Fruit fly (Drosophila melanogaster) whole organism, embryonic: ENCODE data around the gene Cep135.

ENCODE experiments used
- B-H1 ChIP-seq: fragments of 200-800 bp; sonication (Bioruptor generic); IDR thresholded peaks from 3 replicates; pipeline ENCODE4 v1.3.6; 2022; ENCODE audit warnings: missing biosample characterization, missing genetic modification characterization
- BtbVII ChIP-seq: fragments of 200-800 bp; sonication (Bioruptor generic); optimal IDR thresholded peaks from 3 replicates; lab custom pipeline; 2017; ENCODE audit warnings: missing biosample characterization, mild to moderate bottlenecking, missing genetic modification characterization
- CG10543 ChIP-seq: fragments of 200-800 bp; sonication (Bioruptor generic); optimal IDR thresholded peaks from 3 replicates; lab custom pipeline; 2017; ENCODE audit warnings: missing biosample characterization, mild to moderate bottlenecking, missing genetic modification characterization, moderate library complexity
- CG11504 ChIP-seq: fragments of 200-800 bp; sonication (Bioruptor generic); optimal IDR thresholded peaks from 3 replicates; lab custom pipeline; 2019; ENCODE audit warnings: missing biosample characterization, mild to moderate bottlenecking, missing genetic modification characterization, moderate library complexity
- CG12744 ChIP-seq: fragments of 200-800 bp; sonication (Bioruptor generic); optimal IDR thresholded peaks from 2 replicates; lab custom pipeline; 2016; ENCODE audit warnings: missing biosample characterization, missing genetic modification characterization
- CG13775 ChIP-seq: fragments of 200-800 bp; sonication (Bioruptor generic); optimal IDR thresholded peaks from 3 replicates; lab custom pipeline; 2017; ENCODE audit warnings: missing biosample characterization, mild to moderate bottlenecking, missing genetic modification characterization
- CG15696 ChIP-seq: fragments of 200-800 bp; sonication (Bioruptor generic); optimal IDR thresholded peaks from 2 replicates; lab custom pipeline; 2019; ENCODE audit warnings: missing biosample characterization, mild to moderate bottlenecking, missing genetic modification characterization, moderate library complexity
- CG16815 ChIP-seq: fragments of 200-800 bp; sonication (Bioruptor generic); optimal IDR thresholded peaks from 3 replicates; lab custom pipeline; 2017; ENCODE audit warnings: missing biosample characterization, mild to moderate bottlenecking, missing genetic modification characterization
- CG17186 ChIP-seq: fragments of 200-800 bp; sonication (Bioruptor generic); optimal IDR thresholded peaks from 3 replicates; lab custom pipeline; 2017; ENCODE audit warnings: missing biosample characterization, missing genetic modification reagents, missing genetic modification characterization
- CG17328 ChIP-seq: fragments of 200-800 bp; sonication (Bioruptor generic); IDR thresholded peaks from 2 replicates; pipeline ENCODE4 v1.3.6; 2022; ENCODE audit warnings: missing biosample characterization, missing genetic modification characterization
- CG17385 ChIP-seq: fragments of 200-800 bp; sonication (Bioruptor generic); optimal IDR thresholded peaks from 3 replicates; lab custom pipeline; 2018; ENCODE audit warnings: missing biosample characterization, mild to moderate bottlenecking, missing genetic modification characterization
- CG17912 ChIP-seq: fragments of 200-800 bp; sonication (Bioruptor generic); optimal IDR thresholded peaks from 2 replicates; lab custom pipeline; 2018; ENCODE audit warnings: missing biosample characterization, mild to moderate bottlenecking, missing genetic modification characterization
- CG30020 ChIP-seq: fragments of 200-800 bp; optimal IDR thresholded peaks from 2 replicates; lab custom pipeline; 2019; ENCODE audit warnings: missing biosample characterization, mild to moderate bottlenecking, missing genetic modification characterization, moderate library complexity
- CG31388 ChIP-seq: fragments of 200-800 bp; sonication (Bioruptor generic); optimal IDR thresholded peaks from 2 replicates; lab custom pipeline; 2016; ENCODE audit warnings: missing biosample characterization, missing genetic modification characterization
- CG3847 ChIP-seq: fragments of 200-800 bp; sonication (Bioruptor generic); IDR thresholded peaks from 2 replicates; pipeline ENCODE4 v1.3.6; 2022; ENCODE audit warnings: missing biosample characterization, missing genetic modification characterization
- CG4404 ChIP-seq: fragments of 200-800 bp; sonication (Bioruptor generic); IDR thresholded peaks from 2 replicates; pipeline ENCODE4 v1.3.6; 2022; ENCODE audit warnings: missing biosample characterization, missing genetic modification characterization
- CG4424 ChIP-seq: fragments of 200-800 bp; sonication (Bioruptor generic); optimal IDR thresholded peaks from 3 replicates; lab custom pipeline; 2016; ENCODE audit warnings: missing biosample characterization, missing genetic modification characterization
- CG7745 ChIP-seq: fragments of 200-800 bp; sonication (Bioruptor generic); optimal IDR thresholded peaks from 2 replicates; lab custom pipeline; 2018; ENCODE audit warnings: missing biosample characterization, mild to moderate bottlenecking, missing genetic modification characterization, moderate library complexity
- CG7786 ChIP-seq: fragments of 200-800 bp; sonication (Bioruptor generic); optimal IDR thresholded peaks from 2 replicates; lab custom pipeline; 2016; ENCODE audit warnings: missing biosample characterization, missing genetic modification characterization
- CG8478 ChIP-seq: fragments of >200 bp; optimal IDR thresholded peaks from 2 replicates; lab custom pipeline; 2018
- CG8765 ChIP-seq: fragments of 200-800 bp; sonication (Bioruptor generic); IDR thresholded peaks from 2 replicates; pipeline ENCODE4 v1.3.6; 2022; ENCODE audit warnings: missing biosample characterization, missing genetic modification characterization
- CG9437 ChIP-seq: fragments of 200-800 bp; sonication (Bioruptor generic); optimal IDR thresholded peaks from 2 replicates; lab custom pipeline; 2018; ENCODE audit warnings: missing biosample characterization, mild to moderate bottlenecking, missing genetic modification characterization
- CHES-1-like ChIP-seq: fragments of 200-800 bp; sonication (Bioruptor generic); optimal IDR thresholded peaks from 2 replicates; lab custom pipeline; 2016; ENCODE audit warnings: missing biosample characterization, missing genetic modification characterization
- CoRest ChIP-seq: fragments of 200-800 bp; sonication (Bioruptor generic); optimal IDR thresholded peaks from 3 replicates; lab custom pipeline; 2018; ENCODE audit warnings: missing biosample characterization, mild to moderate bottlenecking, missing genetic modification characterization, moderate library complexity
- Dip3 ChIP-seq: fragments of 200-800 bp; sonication (Bioruptor generic); optimal IDR thresholded peaks from 3 replicates; lab custom pipeline; 2016; ENCODE audit warnings: missing biosample characterization, missing genetic modification characterization
- Doc3 ChIP-seq: fragments of 200-800 bp; sonication (Bioruptor generic); IDR thresholded peaks from 3 replicates; pipeline ENCODE4 v1.3.6; 2022; ENCODE audit warnings: missing biosample characterization, missing genetic modification characterization; ENCODE audit not compliant: partially characterized antibody
- Fer2 ChIP-seq: fragments of 200-800 bp; sonication (Bioruptor generic); optimal IDR thresholded peaks from 2 replicates; lab custom pipeline; 2018; ENCODE audit warnings: missing biosample characterization, mild to moderate bottlenecking, missing genetic modification characterization, moderate library complexity
- H15 ChIP-seq: fragments of 200-800 bp; sonication (Bioruptor generic); IDR thresholded peaks from 3 replicates; pipeline ENCODE4 v1.3.6; 2022; ENCODE audit warnings: missing biosample characterization, missing genetic modification characterization
- HLH3B ChIP-seq: fragments of 200-800 bp; sonication (Bioruptor generic); IDR thresholded peaks from 2 replicates; pipeline ENCODE4 v1.3.6; 2022; ENCODE audit warnings: missing biosample characterization, missing genetic modification characterization
- Hand ChIP-seq: fragments of 200-800 bp; sonication (Bioruptor generic); optimal IDR thresholded peaks from 2 replicates; lab custom pipeline; 2017; ENCODE audit warnings: mild to moderate bottlenecking, missing biosample characterization, missing genetic modification reagents, missing genetic modification characterization
- Med ChIP-seq: fragments of 200-800 bp; sonication (Bioruptor generic); peaks from one replicate; lab custom pipeline; 2016; ENCODE audit warnings: missing biosample characterization, missing genetic modification characterization, mild to moderate bottlenecking, inconsistent platforms, moderate library complexity
- NFAT ChIP-seq: fragments of 200-800 bp; sonication (Bioruptor generic); IDR thresholded peaks from 2 replicates; pipeline ENCODE4 v1.3.6; 2022; ENCODE audit warnings: missing biosample characterization, missing genetic modification characterization
- Nf-YC ChIP-seq: fragments of 200-800 bp; optimal IDR thresholded peaks from 3 replicates; lab custom pipeline; 2019; ENCODE audit warnings: missing biosample characterization, mild to moderate bottlenecking, missing genetic modification characterization, moderate library complexity
- al ChIP-seq: fragments of 200-800 bp; sonication (Bioruptor generic); IDR thresholded peaks from 2 replicates; pipeline ENCODE4 v1.3.6; 2022; ENCODE audit warnings: missing biosample characterization, missing genetic modification characterization
- bbx ChIP-seq: fragments of 200-800 bp; sonication (Bioruptor generic); IDR thresholded peaks from 2 replicates; pipeline ENCODE4 v1.3.6; 2022; ENCODE audit warnings: missing biosample characterization, missing genetic modification characterization; ENCODE audit not compliant: partially characterized antibody
- br ChIP-seq: fragments of >200 bp; optimal IDR thresholded peaks from 2 replicates; lab custom pipeline; 2017
- btn ChIP-seq: fragments of 200-800 bp; sonication (Bioruptor generic); optimal IDR thresholded peaks from 2 replicates; lab custom pipeline; 2016; ENCODE audit warnings: missing biosample characterization, missing genetic modification characterization
- cad ChIP-seq: fragments of >200 bp; optimal IDR thresholded peaks from 2 replicates; lab custom pipeline; 2017; ENCODE audit warnings: missing biosample characterization, missing genetic modification characterization
- chif ChIP-seq, 2 experiments: fragments of 200-800 bp; sonication (Bioruptor generic); optimal IDR thresholded peaks; 3 replicates each; lab custom pipeline; 2016; ENCODE audit warnings: missing biosample characterization in 2 of 2, missing genetic modification characterization in 2 of 2
- chinmo ChIP-seq: fragments of 200-800 bp; sonication (Bioruptor generic); IDR thresholded peaks from 4 replicates; pipeline ENCODE4 v1.3.6; 2022; ENCODE audit warnings: missing biosample characterization, missing genetic modification characterization; ENCODE audit not compliant: partially characterized antibody
- crp ChIP-seq, 2 experiments: fragments of 200-800 bp; sonication (Bioruptor generic); optimal IDR thresholded peaks; 2 replicates in 1 of 2; 3 replicates in 1 of 2; lab custom pipeline; 2017; ENCODE audit warnings: missing biosample characterization in 2 of 2, missing genetic modification characterization in 2 of 2, mild to moderate bottlenecking in 1 of 2, moderate library complexity in 1 of 2
- eyg ChIP-seq: fragments of 200-800 bp; sonication (Bioruptor generic); optimal IDR thresholded peaks from 3 replicates; lab custom pipeline; 2016; ENCODE audit warnings: missing biosample characterization, missing genetic modification characterization
- gcm ChIP-seq: fragments of 200-800 bp; sonication (Bioruptor generic); optimal IDR thresholded peaks from 2 replicates; lab custom pipeline; 2019; ENCODE audit warnings: missing biosample characterization, mild to moderate bottlenecking, missing genetic modification characterization, moderate library complexity
- grn ChIP-seq: fragments of 200-800 bp; sonication (Bioruptor generic); optimal IDR thresholded peaks from 3 replicates; lab custom pipeline; 2017; ENCODE audit warnings: missing biosample characterization, missing genetic modification characterization
- ham ChIP-seq: fragments of 200-800 bp; sonication (Bioruptor generic); IDR thresholded peaks from 2 replicates; pipeline ENCODE4 v1.3.6; 2022; ENCODE audit warnings: missing biosample characterization, missing genetic modification characterization
- kay ChIP-seq: fragments of 200-800 bp; sonication (Bioruptor generic); optimal IDR thresholded peaks from 2 replicates; lab custom pipeline; 2016; ENCODE audit warnings: missing biosample characterization, missing genetic modification characterization
- ken ChIP-seq: fragments of 200-800 bp; sonication (Bioruptor generic); IDR thresholded peaks from 3 replicates; pipeline ENCODE4 v1.3.6; 2022; ENCODE audit warnings: missing biosample characterization, missing genetic modification characterization
- p53 ChIP-seq: fragments of 200-800 bp; sonication (Bioruptor generic); optimal IDR thresholded peaks from 2 replicates; lab custom pipeline; 2016; ENCODE audit warnings: missing biosample characterization, missing genetic modification characterization
- pb ChIP-seq: fragments of 200-800 bp; sonication (Bioruptor generic); optimal IDR thresholded peaks from 3 replicates; lab custom pipeline; 2016; ENCODE audit warnings: missing biosample characterization, missing genetic modification characterization
- sob ChIP-seq: fragments of 200-800 bp; sonication (Bioruptor generic); IDR thresholded peaks from 2 replicates; pipeline ENCODE4 v1.3.6; 2022; ENCODE audit warnings: missing biosample characterization, missing genetic modification characterization
- wdn ChIP-seq: fragments of 200-800 bp; sonication (Bioruptor generic); IDR thresholded peaks from 2 replicates; pipeline ENCODE4 v1.3.6; 2022; ENCODE audit warnings: missing biosample characterization, missing genetic modification characterization
- zen2 ChIP-seq: fragments of 200-800 bp; sonication (Bioruptor generic); IDR thresholded peaks from 3 replicates; pipeline ENCODE4 v1.3.6; 2022; ENCODE audit warnings: missing biosample characterization, missing genetic modification characterization; ENCODE audit not compliant: partially characterized antibody
- zfh2 ChIP-seq: fragments of 200-800 bp; sonication (Bioruptor generic); optimal IDR thresholded peaks from 2 replicates; lab custom pipeline; 2016; ENCODE audit warnings: missing biosample characterization, missing genetic modification characterization

The Cep135 gene

DNA sequence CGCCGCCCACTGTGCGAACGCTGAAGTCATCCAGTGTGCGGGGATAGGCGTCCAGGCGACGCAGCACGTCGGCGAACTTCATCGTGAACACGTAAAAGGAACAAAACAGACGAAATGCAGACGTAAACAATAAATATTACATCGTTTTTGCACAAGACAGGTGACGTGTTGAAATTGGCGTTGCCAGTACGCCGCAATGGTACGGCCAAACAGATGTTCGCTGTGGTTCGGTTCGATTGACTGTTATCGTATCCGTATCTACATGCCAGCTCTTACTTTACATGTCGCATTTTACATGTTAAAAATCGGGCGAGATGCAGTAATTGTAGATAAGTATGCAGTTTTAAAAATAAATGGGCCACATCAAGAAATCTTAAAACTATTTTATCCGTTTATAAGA, 46.9 kb downstream of the Cep135 start, which contains the start of gene CG7011 (continued):
- TF ChIP-seq grn = no peak
- no peak for TF ChIP-seq CG4404 (GFP tag; lab: Robert Waterston, UW)
- TF ChIP-seq CG15696 = no peak
- TF ChIP-seq Fer2 (tag; lab: Kevin White, UChicago) = no peak
- no peak for TF ChIP-seq CG4424
- no peak for TF ChIP-seq CG7745 (tag; lab: Kevin White, UChicago)
- no peak for TF ChIP-seq CG17328 (GFP tag; lab: Robert Waterston, UW)
- TF ChIP-seq pb (GFP tag; lab: Kevin White, UChicago) = no peak
- no peak for TF ChIP-seq gcm (GFP tag; lab: Kevin White, UChicago)
- no peak for TF ChIP-seq p53 (GFP tag; lab: Kevin White, UChicago)
- TF ChIP-seq CG12744 (GFP tag; lab: Kevin White, UChicago) = no peak
- TF ChIP-seq ham (GFP tag; lab: Robert Waterston, UW) = no peak
- no peak for TF ChIP-seq wdn (GFP tag; lab: Robert Waterston, UW)
- TF ChIP-seq Doc3 (GFP tag; lab: Robert Waterston, UW) = 0 out of 3 replicates have a peak, but pooled peaks have one; percentile 40
- TF ChIP-seq CG11504 (tag; lab: Kevin White, UChicago) = no peak
- no peak for TF ChIP-seq chif (GFP tag; optimal IDR thresholded peaks at IDR 0.05; lab: Kevin White, UChicago)
- no peak for TF ChIP-seq CoRest (tag; lab: Kevin White, UChicago)
- no peak for TF ChIP-seq BtbVII
- TF ChIP-seq Med (GFP tag; lab: Kevin White, UChicago) = peak; percentile 86
- no peak for TF ChIP-seq CG7786 (GFP tag; lab: Kevin White, UChicago)
- TF ChIP-seq br = no peak
- no peak for TF ChIP-seq CG17186 (GFP tag; lab: Kevin White, UChicago)
- no peak for TF ChIP-seq Dip3 (GFP tag; lab: Kevin White, UChicago)
- peak; percentile 39; the same call in 1 of the 3 replicates for TF ChIP-seq zen2 (GFP tag; lab: Robert Waterston, UW)
- no peak for TF ChIP-seq CG8478
- no peak for TF ChIP-seq zfh2 (GFP tag; lab: Kevin White, UChicago)
- no peak for TF ChIP-seq chinmo (GFP tag; lab: Robert Waterston, UW)
- no peak for TF ChIP-seq H15 (GFP tag; lab: Robert Waterston, UW)
- TF ChIP-seq Nf-YC = no peak
- TF ChIP-seq HLH3B (GFP tag; lab: Robert Waterston, UW) = no peak
- no peak for TF ChIP-seq kay (GFP tag; lab: Kevin White, UChicago)
- no peak for TF ChIP-seq B-H1 (GFP tag; lab: Robert Waterston, UW)
- no peak for TF ChIP-seq CG30020 (tag; lab: Kevin White, UChicago)
- TF ChIP-seq btn (GFP tag; lab: Kevin White, UChicago) = no peak
- TF ChIP-seq CG31388 (GFP tag; lab: Kevin White, UChicago) = no peak
- TF ChIP-seq CG8765 (GFP tag; lab: Robert Waterston, UW) = no peak
- no peak for TF ChIP-seq Hand
- TF ChIP-seq bbx (GFP tag; lab: Robert Waterston, UW) = peak; percentile 78
- TF ChIP-seq sob (GFP tag; lab: Robert Waterston, UW) = no peak
- no peak for TF ChIP-seq eyg (GFP tag; lab: Kevin White, UChicago)
- TF ChIP-seq CG17912 = no peak
- no peak for TF ChIP-seq al (GFP tag; lab: Robert Waterston, UW)
- TF ChIP-seq CG16815 (GFP tag; lab: Kevin White, UChicago) = no peak
- TF ChIP-seq NFAT (GFP tag; lab: Robert Waterston, UW) = no peak
- TF ChIP-seq CHES-1-like (GFP tag; lab: Kevin White, UChicago) = peak; percentile 35
- TF ChIP-seq ken (GFP tag; lab: Robert Waterston, UW) = no peak
- TF ChIP-seq CG17385 (GFP tag; lab: Kevin White, UChicago) = no peak
- no peak for TF ChIP-seq CG10543 (GFP tag; lab: Kevin White, UChicago)
- TF ChIP-seq CG13775 (GFP tag; lab: Kevin White, UChicago) = no peak
- TF ChIP-seq CG3847 = no peak
- no peak for TF ChIP-seq CG9437 (GFP tag; lab: Kevin White, UChicago)
- no peak for TF ChIP-seq cad (GFP tag; lab: Kevin White, UChicago)
- peak; percentile 72 to 93 for TF ChIP-seq crp (GFP tag; optimal IDR thresholded peaks at IDR 0.05; lab: Kevin White, UChicago)
